Worm (Caenorhabditis elegans) whole organism, L3 larva: Measurements from ENCODE around the gene thoc-7.

Experiments
- ceh-9 ChIP-seq: sonication (generic microtip); optimal IDR thresholded peaks from 2 replicates; lab custom pipeline; 2018; ENCODE audit warnings: missing biosample characterization, missing genetic modification characterization
- elt-1 ChIP-seq: fragments of 150-350 bp; optimal IDR thresholded peaks from 2 replicates; lab custom pipeline; 2014; ENCODE audit warnings: missing biosample characterization, missing genetic modification characterization
- mml-1 ChIP-seq: fragments of 150-350 bp; sonication (generic microtip); optimal IDR thresholded peaks from 3 replicates; lab custom pipeline; 2014; ENCODE audit warnings: missing biosample characterization, missing genetic modification characterization
- nhr-11 ChIP-seq: fragments of 150-350 bp; optimal IDR thresholded peaks from 2 replicates; lab custom pipeline; 2014; ENCODE audit warnings: missing biosample characterization, missing genetic modification characterization

DNA sequence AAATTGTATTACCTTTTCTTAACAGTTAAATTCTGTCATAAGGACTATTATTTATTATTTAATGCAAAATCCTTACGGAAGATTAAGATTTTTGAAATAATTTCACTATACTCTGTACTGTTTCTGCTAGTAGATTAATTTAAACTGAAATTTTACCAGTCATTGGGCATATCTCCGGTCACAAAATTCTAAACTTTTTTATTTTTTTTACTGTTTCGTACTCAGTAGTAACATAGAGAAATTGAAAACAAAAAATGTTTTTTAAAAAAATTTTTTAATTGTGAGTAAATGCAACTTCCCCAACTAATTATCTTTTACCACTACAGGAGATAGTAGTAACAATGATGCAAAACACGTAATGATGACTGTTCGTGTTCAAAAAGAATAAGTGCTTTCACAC lies 44.2 kb upstream of the thoc-7 start:
- TF ChIP-seq mml-1 (tag; lab: Kevin White, UChicago) (no peak), nhr-11 (no peak), ceh-9 (tag; lab: Kevin White, UChicago) (no peak), elt-1 (no peak)
